Worm (Caenorhabditis elegans) whole organism, mixed stage, embryonic: ENCODE data around the gene T06E4.5.

Experiments used
- bed-3 ChIP-seq: fragments of 200-800 bp; sonication (Bioruptor generic); optimal IDR thresholded peaks from 3 replicates; lab custom pipeline; 2018; ENCODE audit warnings: mild to moderate bottlenecking, missing genetic modification characterization, moderate library complexity, missing compliant biosample characterization
- blmp-1 ChIP-seq: fragments of 150-350 bp; optimal IDR thresholded peaks from 2 replicates; lab custom pipeline; 2014; ENCODE audit warnings: missing biosample characterization, missing genetic modification characterization
- ceh-39 ChIP-seq: fragments of 150-350 bp; optimal IDR thresholded peaks from 2 replicates; lab custom pipeline; 2014; ENCODE audit warnings: missing biosample characterization, missing genetic modification characterization
- ceh-43 ChIP-seq: fragments of 200-800 bp; sonication (Bioruptor generic); optimal IDR thresholded peaks from 2 replicates; lab custom pipeline; 2018; ENCODE audit warnings: mild to moderate bottlenecking, missing genetic modification characterization, moderate library complexity, missing compliant biosample characterization
- ceh-83 ChIP-seq: fragments of 200-800 bp; sonication (Bioruptor generic); optimal IDR thresholded peaks from 2 replicates; lab custom pipeline; 2018; ENCODE audit warnings: mild to moderate bottlenecking, missing genetic modification characterization, missing compliant biosample characterization
- ces-1 ChIP-seq: fragments of 150-350 bp; optimal IDR thresholded peaks from 2 replicates; lab custom pipeline; 2014; ENCODE audit warnings: missing biosample characterization, missing genetic modification reagents, missing genetic modification characterization
- cnd-1 ChIP-seq: fragments of 200-800 bp; sonication (Bioruptor generic); optimal IDR thresholded peaks from 2 replicates; lab custom pipeline; 2018; ENCODE audit warnings: mild to moderate bottlenecking, missing genetic modification characterization, missing compliant biosample characterization
- drap-1 ChIP-seq: fragments of 200-800 bp; sonication (Bioruptor generic); optimal IDR thresholded peaks from 3 replicates; lab custom pipeline; 2018; ENCODE audit warnings: mild to moderate bottlenecking, missing genetic modification characterization, missing compliant biosample characterization
- elt-3 ChIP-seq: fragments of 150-350 bp; optimal IDR thresholded peaks from 2 replicates; lab custom pipeline; 2014; ENCODE audit warnings: missing biosample characterization, missing genetic modification characterization
- flh-1 ChIP-seq: fragments of 200-800 bp; sonication (Bioruptor generic); optimal IDR thresholded peaks from 2 replicates; lab custom pipeline; 2018; ENCODE audit warnings: mild to moderate bottlenecking, missing genetic modification characterization, moderate library complexity, missing compliant biosample characterization
- ham-2 ChIP-seq: fragments of 200-800 bp; sonication (Bioruptor generic); optimal IDR thresholded peaks from 2 replicates; lab custom pipeline; 2018; ENCODE audit warnings: mild to moderate bottlenecking, missing genetic modification characterization, missing compliant biosample characterization
- hlh-1 ChIP-seq: fragments of 150-350 bp; optimal IDR thresholded peaks from 2 replicates; lab custom pipeline; 2014; ENCODE audit warnings: missing biosample characterization, missing genetic modification reagents, missing genetic modification characterization
- lin-13 ChIP-seq: fragments of 150-350 bp; optimal IDR thresholded peaks from 2 replicates; lab custom pipeline; 2014; ENCODE audit warnings: missing biosample characterization, missing genetic modification characterization
- lin-32 ChIP-seq: fragments of 200-800 bp; sonication (Bioruptor generic); optimal IDR thresholded peaks from 2 replicates; lab custom pipeline; 2018; ENCODE audit warnings: mild to moderate bottlenecking, missing genetic modification characterization, missing compliant biosample characterization
- lsy-2 ChIP-seq: fragments of 150-350 bp; optimal IDR thresholded peaks from 2 replicates; lab custom pipeline; 2014; ENCODE audit warnings: missing biosample characterization, missing genetic modification characterization
- mab-5 ChIP-seq: fragments of 150-350 bp; optimal IDR thresholded peaks from 2 replicates; lab custom pipeline; 2014; ENCODE audit warnings: missing biosample characterization, missing genetic modification characterization
- mep-1 ChIP-seq: fragments of 150-350 bp; optimal IDR thresholded peaks from 2 replicates; lab custom pipeline; 2017; ENCODE audit warnings: missing biosample characterization, missing genetic modification reagents, missing genetic modification characterization, inconsistent platforms
- nhr-12 ChIP-seq: fragments of 150-350 bp; optimal IDR thresholded peaks from 2 replicates; lab custom pipeline; 2014; ENCODE audit warnings: missing biosample characterization, missing genetic modification characterization
- nhr-237 ChIP-seq: fragments of 150-350 bp; optimal IDR thresholded peaks from 2 replicates; lab custom pipeline; 2014; ENCODE audit warnings: missing biosample characterization, missing genetic modification characterization
- nhr-76 ChIP-seq: sonication (generic microtip); optimal IDR thresholded peaks from 2 replicates; lab custom pipeline; 2017; ENCODE audit warnings: missing biosample characterization, missing genetic modification characterization
- pha-4 ChIP-seq: fragments of 150-350 bp; optimal IDR thresholded peaks from 2 replicates; lab custom pipeline; 2018; ENCODE audit warnings: missing biosample characterization, missing genetic modification reagents, missing genetic modification characterization
- sem-2 ChIP-seq: fragments of 200-800 bp; sonication (Bioruptor generic); optimal IDR thresholded peaks from 2 replicates; lab custom pipeline; 2018; ENCODE audit warnings: mild to moderate bottlenecking, missing genetic modification characterization, missing compliant biosample characterization
- snpc-4 ChIP-seq: fragments of 150-350 bp; optimal IDR thresholded peaks from 2 replicates; lab custom pipeline; 2014; ENCODE audit warnings: missing biosample characterization, missing genetic modification characterization
- sptf-1 ChIP-seq: sonication (generic microtip); optimal IDR thresholded peaks from 2 replicates; lab custom pipeline; 2017; ENCODE audit warnings: mild to moderate bottlenecking, missing genetic modification characterization, moderate library complexity, missing compliant biosample characterization
- tbx-8 ChIP-seq: fragments of 200-800 bp; sonication (Bioruptor generic); optimal IDR thresholded peaks from 2 replicates; lab custom pipeline; 2018; ENCODE audit warnings: mild to moderate bottlenecking, missing genetic modification characterization, moderate library complexity, missing compliant biosample characterization
- unc-120 ChIP-seq: sonication (generic microtip); optimal IDR thresholded peaks from 2 replicates; lab custom pipeline; 2017; ENCODE audit warnings: missing genetic modification characterization, missing compliant biosample characterization; ENCODE audit not compliant: poor library complexity, severe bottlenecking
- unc-39 ChIP-seq: fragments of 150-350 bp; optimal IDR thresholded peaks from 2 replicates; lab custom pipeline; 2014; ENCODE audit warnings: missing biosample characterization, missing genetic modification characterization
- unc-62 ChIP-seq: fragments of 150-350 bp; optimal IDR thresholded peaks from 2 replicates; lab custom pipeline; 2014; ENCODE audit warnings: missing biosample characterization, missing genetic modification reagents, missing genetic modification characterization
- zip-8 ChIP-seq: fragments of 150-350 bp; optimal IDR thresholded peaks from 2 replicates; lab custom pipeline; 2014; ENCODE audit warnings: missing biosample characterization, missing genetic modification characterization
- ztf-11 ChIP-seq: fragments of 150-350 bp; optimal IDR thresholded peaks from 2 replicates; lab custom pipeline; 2014; ENCODE audit warnings: missing biosample characterization, missing genetic modification characterization

The T06E4.5 gene

DNA sequence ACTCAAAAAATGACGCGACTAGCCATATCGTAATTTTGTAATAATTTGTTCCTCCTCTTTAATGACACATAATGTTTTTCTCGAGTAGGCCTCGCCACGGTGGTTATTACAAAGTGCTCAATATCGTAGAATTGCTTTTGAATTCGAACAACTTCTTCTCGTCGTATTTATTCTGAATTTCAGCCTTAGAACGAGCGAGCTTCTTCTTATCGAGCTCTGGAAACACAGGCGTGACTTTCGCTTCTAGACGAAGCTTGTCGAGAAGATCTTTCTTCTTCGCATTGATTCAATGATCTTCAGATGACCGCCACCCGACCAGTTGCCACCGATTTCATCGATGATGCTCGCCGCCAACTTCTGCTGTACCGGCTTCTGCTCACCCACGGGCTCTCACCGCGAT is 20.2 kb downstream of the T06E4.5 start, which contains the start of gene T06E4.21:
Gene T06E4.21, plus strand, starts transcription at position 301 of the 400 bp plus-strand sequence.
- TF ChIP-seq zip-8 (no peak), mab-5 (tag; lab: Kevin White, UChicago) (no peak), tbx-8 (GFP tag; lab: Kevin White, UChicago) (no peak), unc-39 (tag; lab: Kevin White, UChicago) (no peak), elt-3 (tag; lab: Kevin White, UChicago) (no peak), lin-13 (tag; lab: Kevin White, UChicago) (no peak), blmp-1 (tag; lab: Kevin White, UChicago) (no peak), nhr-76 (tag; lab: Kevin White, UChicago) (no peak), snpc-4 (tag; lab: Kevin White, UChicago) (no peak), nhr-237 (tag; lab: Kevin White, UChicago) (no peak), mep-1 (tag; lab: Kevin White, UChicago) (no peak), nhr-12 (tag; lab: Kevin White, UChicago) (no peak), drap-1 (GFP tag; lab: Kevin White, UChicago) (no peak)

DNA sequence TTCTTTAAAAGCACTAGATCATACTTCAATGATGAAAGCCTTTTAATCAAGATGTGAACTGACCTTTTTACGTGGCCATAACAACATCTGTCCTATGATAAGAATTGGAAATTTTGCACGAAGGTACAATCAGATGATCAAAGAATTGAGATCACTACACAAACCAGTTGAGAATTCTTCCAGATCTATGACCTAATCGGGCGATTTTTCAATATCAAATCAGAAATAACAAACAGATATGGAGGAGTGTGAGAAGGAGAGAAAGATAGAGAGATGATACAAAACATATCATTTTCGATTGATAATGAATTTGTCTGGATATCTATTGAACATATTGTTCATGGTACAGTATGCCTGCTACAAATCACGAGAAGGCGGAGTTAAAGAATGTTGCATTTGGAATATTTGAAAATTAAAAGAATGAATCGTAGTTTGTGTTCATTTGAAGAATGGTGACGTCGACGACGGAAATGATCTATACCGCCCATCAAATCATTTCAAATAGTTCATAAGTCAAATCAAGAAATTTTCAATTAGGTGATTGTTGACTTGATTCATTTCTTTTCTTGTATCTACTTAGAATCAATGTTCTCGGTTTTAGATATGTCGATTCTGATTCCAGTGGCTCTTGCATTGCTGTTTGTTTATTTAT is 23.2 kb downstream of the T06E4.5 start, which contains the start of gene cyp-29A4:
Gene cyp-29A4, plus strand, starts transcription at position 602 of the 652 bp plus-strand sequence.
- TF ChIP-seq lsy-2 (tag; lab: Kevin White, UChicago) (no peak), sptf-1 (tag; lab: Kevin White, UChicago) (no peak), mep-1 (tag; lab: Kevin White, UChicago) (no peak), ceh-43 (GFP tag; lab: Kevin White, UChicago) (no peak), ztf-11 (tag; lab: Kevin White, UChicago) (no peak), hlh-1 (no peak), nhr-76 (tag; lab: Kevin White, UChicago) (no peak), lin-13 (tag; lab: Kevin White, UChicago) (no peak), bed-3 (GFP tag; lab: Kevin White, UChicago) (no peak)
- TF ChIP-seq, all 35 proteins: peak for 0

- TF ChIP-seq mab-5 (tag; lab: Kevin White, UChicago): no peak
- no peak for TF ChIP-seq lin-32 (GFP tag; lab: Kevin White, UChicago)
- no peak for TF ChIP-seq zip-8
- no peak for TF ChIP-seq ces-1 (GFP tag; lab: Kevin White, UChicago)
- TF ChIP-seq unc-39 (tag; lab: Kevin White, UChicago): no peak
- no peak for TF ChIP-seq snpc-4 (tag; lab: Kevin White, UChicago)
- TF ChIP-seq ham-2 (GFP tag; lab: Kevin White, UChicago): no peak
- no peak for TF ChIP-seq cnd-1 (tag; lab: Kevin White, UChicago)
- TF ChIP-seq ceh-83: no peak
- TF ChIP-seq unc-62: no peak
- no peak for TF ChIP-seq drap-1 (GFP tag; lab: Kevin White, UChicago)
- no peak for TF ChIP-seq unc-120 (tag; lab: Kevin White, UChicago)
- TF ChIP-seq blmp-1 (tag; lab: Kevin White, UChicago): no peak
- no peak for TF ChIP-seq elt-3 (tag; lab: Kevin White, UChicago)
- TF ChIP-seq hlh-1: no peak
- no peak for TF ChIP-seq flh-1 (GFP tag; lab: Kevin White, UChicago)
Measured at ce11 chrV:9661514-9661913, 30.5 kb downstream of the T06E4.5 start, which contains the start of gene pitr-4. Gene pitr-4 (minus strand): TSS chrV:9661614.

ce11 chrV:9663948-9664347 is 32.9 kb downstream of the T06E4.5 start:
- peak; percentile 76 for TF ChIP-seq ces-1 (GFP tag; lab: Kevin White, UChicago)
- TF ChIP-seq ceh-39: no peak
- TF ChIP-seq sptf-1 (tag; lab: Kevin White, UChicago): no peak
- no peak for TF ChIP-seq ceh-83
- peak; percentile 85 for TF ChIP-seq cnd-1 (tag; lab: Kevin White, UChicago)
- peak; percentile 8 for TF ChIP-seq lin-32 (GFP tag; lab: Kevin White, UChicago)
- no peak for TF ChIP-seq sem-2
- TF ChIP-seq, all 35 proteins: peak for 3

- TF ChIP-seq blmp-1 (tag; lab: Kevin White, UChicago) (no peak), sem-2 (no peak), nhr-12 (tag; lab: Kevin White, UChicago) (no peak), ces-1 (GFP tag; lab: Kevin White, UChicago) (peak; percentile 65), unc-62 (no peak), tbx-8 (GFP tag; lab: Kevin White, UChicago) (no peak), nhr-237 (tag; lab: Kevin White, UChicago) (no peak), ham-2 (GFP tag; lab: Kevin White, UChicago) (no peak), pha-4 (tag; lab: Kevin White, UChicago) (no peak), mep-1 (tag; lab: Kevin White, UChicago) (peak; percentile 32), unc-39 (tag; lab: Kevin White, UChicago) (peak; percentile 38), lsy-2 (tag; lab: Kevin White, UChicago) (peak; percentile 10), cnd-1 (tag; lab: Kevin White, UChicago) (no peak)
Measured at ce11 chrV:9664620-9665019, 33.6 kb downstream of the T06E4.5 start.
